Fruit fly (Drosophila melanogaster): Measurements from ENCODE around the gene Sgt1.

dm6 chr3R:8290940-8291339 is 14.1 kb downstream of the Sgt1 start, which contains the start of gene CG31464:
- TF ChIP-seq CG4318 (GFP tag; optimal IDR thresholded peaks at IDR 0.05) (no peak), CG34406 (GFP tag; optimal IDR thresholded peaks at IDR 0.05) (no peak), CG7368 (GFP tag; optimal IDR thresholded peaks at IDR 0.05) (no peak), CG1621 (tag; optimal IDR thresholded peaks at IDR 0.05) (no peak)
